Fruit fly (Drosophila melanogaster) S2 (cell line): ENCODE results near the gene Sfp24Ba.

Experiments
- CG8478 ChIP-seq: fragments of >200 bp; optimal IDR thresholded peaks from 2 replicates; lab custom pipeline; 2018
- CTCF ChIP-seq, 2 experiments: fragments of >200 bp; optimal IDR thresholded peaks; 2 replicates each; lab custom pipeline; 2018

dm6 chr2L:3712949-3713416 is 44.6 kb upstream of the Sfp24Ba start, which contains the start of the genes CG31955 and CG2818:
- TF ChIP-seq CTCF (optimal IDR thresholded peaks at IDR 0.05; lab: Kevin White, UChicago) (no peak), CG8478 (no peak)
